Fruit fly (Drosophila melanogaster) whole organism, wandering third instar larva: ENCODE data around the gene CG31697.

Experiments
- GATAd ChIP-seq: sonication (Bioruptor generic); optimal IDR thresholded peaks from 2 replicates; lab custom pipeline; 2016; ENCODE audit warnings: missing biosample characterization, missing genetic modification characterization
- Hnf4 ChIP-seq: fragments of 200-800 bp; sonication (Bioruptor generic); optimal IDR thresholded peaks from 2 replicates; lab custom pipeline; 2016; ENCODE audit warnings: missing biosample characterization, mild to moderate bottlenecking, missing genetic modification characterization
- Hr78 ChIP-seq: fragments of >200 bp; optimal IDR thresholded peaks from 2 replicates; lab custom pipeline; 2017; ENCODE audit warnings: missing biosample characterization, missing genetic modification characterization
- Mio ChIP-seq: sonication (Bioruptor generic); optimal IDR thresholded peaks from 2 replicates; lab custom pipeline; 2016; ENCODE audit warnings: missing biosample characterization, missing genetic modification characterization
- Myc ChIP-seq: fragments of >200 bp; optimal IDR thresholded peaks from 2 replicates; lab custom pipeline; 2017
- dsf ChIP-seq: sonication (Bioruptor generic); optimal IDR thresholded peaks from 2 replicates; lab custom pipeline; 2016; ENCODE audit warnings: missing biosample characterization, missing genetic modification characterization, borderline replicate concordance
- rgr ChIP-seq: fragments of 200-800 bp; sonication (Bioruptor generic); optimal IDR thresholded peaks from 3 replicates; lab custom pipeline; 2016; ENCODE audit warnings: missing biosample characterization, mild to moderate bottlenecking, missing genetic modification characterization

DNA sequence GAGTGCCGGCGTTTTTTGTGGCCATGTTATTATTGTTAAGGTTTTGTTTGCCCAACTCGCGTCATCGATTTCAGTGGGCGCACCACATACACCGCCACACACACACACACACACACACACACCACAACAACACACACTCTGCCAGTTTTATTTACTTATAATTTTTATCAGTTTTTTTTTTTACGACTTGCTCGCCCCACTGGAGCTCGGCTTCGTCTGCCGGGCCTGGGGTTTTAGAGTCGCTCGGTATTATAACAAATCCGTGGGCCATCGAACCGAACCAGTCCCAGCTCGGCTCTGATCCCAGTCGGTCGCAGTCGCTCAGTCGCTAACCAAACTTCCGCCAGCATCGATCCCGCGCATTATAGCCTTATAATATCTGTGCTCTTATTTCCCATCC lies 14.2 kb downstream of the CG31697 start:
- TF ChIP-seq rgr (GFP tag; lab: Kevin White, UChicago) (no peak), Mio (GFP tag; lab: Kevin White, UChicago) (no peak), Hnf4 (GFP tag; lab: Kevin White, UChicago) (no peak), GATAd (GFP tag; lab: Kevin White, UChicago) (no peak), Myc (no peak), Hr78 (GFP tag; lab: Kevin White, UChicago) (no peak), dsf (GFP tag; lab: Kevin White, UChicago) (no peak)
